Worm (Caenorhabditis elegans) whole organism, midembryonic: ENCODE results near the gene nucb-1.

Source experiments
- T22C8.4 ChIP-seq: fragments of 200-800 bp; sonication (Bioruptor generic); IDR thresholded peaks from 2 replicates; pipeline ENCODE4 v1.3.6; 2022; ENCODE audit warnings: missing genetic modification characterization, missing compliant biosample characterization
- flt-1 ChIP-seq: fragments of 200-800 bp; sonication (Bioruptor generic); IDR thresholded peaks from 2 replicates; pipeline ENCODE4 v1.3.6; 2022; ENCODE audit warnings: missing genetic modification characterization, missing compliant biosample characterization
- klf-2 ChIP-seq: fragments of 200-800 bp; sonication (Bioruptor generic); conservative IDR thresholded peaks from 2 replicates; pipeline ENCODE4 v1.3.6; 2022; ENCODE audit warnings: missing genetic modification reagents, missing genetic modification characterization, missing compliant biosample characterization
- med-1 ChIP-seq: sonication (generic microtip); optimal IDR thresholded peaks from 2 replicates; lab custom pipeline; 2017; ENCODE audit warnings: missing genetic modification characterization, mild to moderate bottlenecking, missing compliant biosample characterization, antibody characterized with exemption, missing genetic modification reagents; ENCODE audit not compliant: insufficient read depth
- ref-1 ChIP-seq: fragments of 200-800 bp; sonication (Bioruptor generic); conservative IDR thresholded peaks from 2 replicates; pipeline ENCODE4 v1.3.6; 2022; ENCODE audit warnings: missing genetic modification reagents, missing genetic modification characterization, missing compliant biosample characterization
- tab-1 ChIP-seq: fragments of 200-800 bp; sonication (Bioruptor generic); IDR thresholded peaks from 2 replicates; pipeline ENCODE4 v1.3.6; 2022; ENCODE audit warnings: missing genetic modification characterization, missing compliant biosample characterization
- ztf-23 ChIP-seq: fragments of 200-800 bp; sonication (Bioruptor generic); IDR thresholded peaks from 2 replicates; pipeline ENCODE4 v1.3.6; 2022; ENCODE audit warnings: missing genetic modification reagents, missing genetic modification characterization, missing compliant biosample characterization

DNA sequence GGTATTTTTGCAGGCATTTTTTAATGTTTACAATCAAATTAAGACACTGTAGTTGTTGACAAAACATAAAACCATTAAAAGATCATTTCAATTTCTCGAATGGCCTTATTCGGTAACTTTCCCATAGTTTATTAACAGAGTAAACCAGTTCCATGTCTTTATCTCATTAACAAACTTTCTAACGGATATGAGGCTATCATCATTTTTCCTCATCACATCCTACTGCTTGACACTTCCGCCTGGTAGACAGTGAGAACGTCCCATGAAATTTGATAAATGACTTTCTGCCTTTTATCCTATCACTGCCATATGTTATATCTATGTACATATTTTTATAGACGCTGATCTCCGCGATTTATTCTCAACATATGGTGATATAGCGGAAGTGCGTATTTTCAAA lies 26.9 kb upstream of the nucb-1 start:
- TF ChIP-seq flt-1 (GFP tag; lab: Robert Waterston, UW) (no peak), med-1 (GFP tag; lab: Kevin White, UChicago) (no peak), klf-2 (GFP tag; lab: Robert Waterston, UW) (no peak), T22C8.4 (GFP tag; lab: Robert Waterston, UW) (no peak), ztf-23 (no peak), ref-1 (no peak), tab-1 (GFP tag; lab: Robert Waterston, UW) (no peak)
